Worm (Caenorhabditis elegans): ENCODE data around the gene Y116F11B.13.

- no peak for TF ChIP-seq pag-3 (tag; optimal IDR thresholded peaks at IDR 0.05; ENCODE audit: borderline replicate concordance, insufficient read depth)
- no peak for TF ChIP-seq egl-13 (tag; optimal IDR thresholded peaks at IDR 0.05)
Observed at ce11 chrV:19934223-19934622, 51.2 kb downstream of the Y116F11B.13 start, which contains the start of gene algn-7.

All from whole organism, L1 larva.